Fruit fly (Drosophila melanogaster): ENCODE data around the gene CG14100.

CG14100 gene

DNA sequence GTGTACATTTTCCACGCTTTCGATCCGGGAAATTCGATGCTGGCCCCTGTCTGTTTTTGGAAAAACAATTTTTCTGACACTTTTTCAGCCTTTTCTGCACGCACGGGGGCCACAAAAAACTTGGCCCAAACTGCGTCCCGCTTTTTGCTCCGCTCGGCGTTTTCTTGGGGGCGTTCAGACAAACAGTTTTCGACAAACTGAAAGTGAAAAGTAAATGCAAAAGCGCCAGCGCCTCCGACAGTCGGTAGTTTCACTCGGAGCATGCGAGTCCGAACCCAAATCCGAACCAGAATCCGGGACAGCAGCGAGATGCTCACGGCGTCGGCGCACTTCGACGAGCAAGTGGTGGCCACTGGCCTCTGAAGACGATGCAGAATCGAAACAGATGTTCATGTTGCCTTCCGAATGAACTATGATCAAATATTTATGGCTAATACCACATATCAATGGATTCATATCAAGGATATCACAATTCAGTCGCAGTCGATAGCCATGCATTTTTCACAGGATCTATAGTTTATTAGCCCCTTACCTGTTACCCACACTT lies 5.9 kb downstream of the CG14100 start, which contains the start of gene Shal:
TSS of gene Shal (minus strand) at position 200 of the 547 bp plus-strand sequence.
- TF ChIP-seq CG11902 (GFP tag; optimal IDR thresholded peaks at IDR 0.05) (no peak), spab (GFP tag; optimal IDR thresholded peaks at IDR 0.05) (no peak), acj6 (GFP tag; optimal IDR thresholded peaks at IDR 0.05) (no peak), Smox (GFP tag; optimal IDR thresholded peaks at IDR 0.05) (no peak), CG1621 (tag; optimal IDR thresholded peaks at IDR 0.05) (no peak), CG3032 (tag; optimal IDR thresholded peaks at IDR 0.05) (no peak), CG6808 (GFP tag; optimal IDR thresholded peaks at IDR 0.05) (no peak), esn (GFP tag; optimal IDR thresholded peaks at IDR 0.05) (no peak), salr (GFP tag; optimal IDR thresholded peaks at IDR 0.05) (no peak), CG6854 (GFP tag; optimal IDR thresholded peaks at IDR 0.05) (no peak), Ets96B (tag; optimal IDR thresholded peaks at IDR 0.05) (no peak), Hr39 (GFP tag; optimal IDR thresholded peaks at IDR 0.05) (no peak), dsx (GFP tag; optimal IDR thresholded peaks at IDR 0.05; ENCODE audit: poor library complexity, severe bottlenecking) (no peak), dac (GFP tag; optimal IDR thresholded peaks at IDR 0.05) (no peak), CG34406 (GFP tag; optimal IDR thresholded peaks at IDR 0.05) (no peak), CG15336 (GFP tag; IDR thresholded peaks at IDR 0.05) (no peak), CG31627 (GFP tag; optimal IDR thresholded peaks at IDR 0.05) (no peak), Lpt (GFP tag; optimal IDR thresholded peaks at IDR 0.05) (no peak), lz (GFP tag; optimal IDR thresholded peaks at IDR 0.05) (no peak), CG6163 (GFP tag; IDR thresholded peaks at IDR 0.05) (no peak)

DNA sequence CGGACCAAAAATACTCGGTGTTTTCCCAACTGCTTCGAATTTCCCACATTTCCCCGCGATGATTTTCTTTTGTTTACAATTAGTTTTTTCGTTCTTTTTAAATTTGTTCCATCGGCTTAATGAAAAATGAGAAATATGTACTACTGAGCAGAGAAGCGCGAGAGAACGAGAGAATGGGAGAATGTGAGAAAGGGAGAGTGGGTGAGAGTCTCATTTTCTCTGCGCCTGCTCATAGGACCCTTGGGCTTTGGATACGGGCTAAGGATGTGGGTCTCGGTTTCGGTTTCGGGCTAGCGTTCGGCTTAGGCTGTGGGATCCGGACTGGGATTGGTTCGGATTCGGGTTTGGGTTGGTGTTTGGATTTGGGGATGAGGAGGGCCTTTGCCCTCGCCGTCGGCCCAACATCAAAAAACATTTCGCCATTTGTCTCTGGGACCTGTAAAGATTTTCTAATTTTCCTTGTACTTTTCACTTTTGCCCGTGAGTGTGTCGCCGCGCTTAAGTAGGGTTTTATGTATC lies 9.6 kb downstream of the CG14100 start:
- TF ChIP-seq Eip78C (GFP tag) (peak; percentile 6), dac (GFP tag; optimal IDR thresholded peaks at IDR 0.05) (no peak)

DNA sequence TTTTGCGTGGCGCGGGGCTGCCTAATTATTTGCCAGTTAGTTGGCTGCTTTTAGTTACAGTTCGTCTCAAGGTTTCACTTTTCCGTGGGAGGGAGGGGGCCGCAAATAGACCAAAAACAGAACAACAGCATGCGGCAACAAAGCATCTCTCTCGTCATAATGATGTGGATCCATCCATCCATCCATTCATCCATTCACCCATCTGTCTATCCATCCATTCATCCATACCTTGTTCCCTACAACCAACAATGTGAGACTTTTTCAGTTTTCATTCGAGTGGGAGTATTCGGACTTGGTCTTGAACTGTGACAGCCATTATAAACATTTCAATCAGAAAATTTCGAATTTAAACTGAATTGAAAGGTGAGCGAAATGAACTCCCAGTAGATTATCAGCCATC lies 11.0 kb downstream of the CG14100 start:
- TF ChIP-seq cyc (GFP tag; optimal IDR thresholded peaks at IDR 0.05) (no peak), Lpt (GFP tag; optimal IDR thresholded peaks at IDR 0.05) (no peak), CG10631 (GFP tag; optimal IDR thresholded peaks at IDR 0.05) (no peak), Ets96B (tag; optimal IDR thresholded peaks at IDR 0.05) (no peak), CG15336 (GFP tag; IDR thresholded peaks at IDR 0.05) (no peak), Eip93F (GFP tag; optimal IDR thresholded peaks at IDR 0.05) (no peak), acj6 (GFP tag; optimal IDR thresholded peaks at IDR 0.05) (no peak), CG6276 (GFP tag; optimal IDR thresholded peaks at IDR 0.05) (no peak), CG8632 (GFP tag; optimal IDR thresholded peaks at IDR 0.05) (no peak), svp (GFP tag) (no peak), fkh (GFP tag; optimal IDR thresholded peaks at IDR 0.05) (no peak)

DNA sequence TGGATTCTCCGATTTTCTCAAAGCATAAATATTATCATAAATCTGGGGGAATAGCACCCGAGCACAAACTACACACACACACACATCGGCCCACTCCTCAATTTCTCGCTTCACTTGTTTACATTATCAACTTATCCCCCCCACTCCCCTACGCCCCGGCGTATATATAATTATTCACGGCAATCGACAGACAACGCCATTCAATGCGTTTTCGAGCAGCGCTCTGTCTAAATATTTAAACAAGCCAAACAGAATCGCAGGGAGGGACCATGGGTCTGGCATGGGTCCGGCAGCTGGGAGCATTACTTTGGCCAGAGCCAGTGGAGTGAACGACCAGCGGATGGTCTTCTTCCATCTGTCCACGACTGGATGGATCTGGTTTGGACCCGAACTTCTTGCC lies 14.7 kb downstream of the CG14100 start:
- TF ChIP-seq achi (GFP tag; optimal IDR thresholded peaks at IDR 0.05) (peak; percentile 17), vri (GFP tag; optimal IDR thresholded peaks at IDR 0.05) (peak; percentile 64), Eip75B (GFP tag; optimal IDR thresholded peaks at IDR 0.05) (no peak), Sox102F (GFP tag; optimal IDR thresholded peaks at IDR 0.05) (peak; percentile 30), CG7368 (GFP tag; optimal IDR thresholded peaks at IDR 0.05) (peak; percentile 7), cyc (GFP tag; optimal IDR thresholded peaks at IDR 0.05) (no peak), CG8632 (GFP tag; optimal IDR thresholded peaks at IDR 0.05) (peak; percentile 29), pdm3 (GFP tag; optimal IDR thresholded peaks at IDR 0.05) (peak; percentile 4), net (GFP tag; optimal IDR thresholded peaks at IDR 0.05) (no peak), Eip78C (GFP tag) (peak; percentile 20), esn (GFP tag; optimal IDR thresholded peaks at IDR 0.05) (peak; percentile 44), Smox (GFP tag; optimal IDR thresholded peaks at IDR 0.05) (peak; percentile 14), dsx (GFP tag; optimal IDR thresholded peaks at IDR 0.05; ENCODE audit: poor library complexity, severe bottlenecking) (no peak), CG6792 (GFP tag; optimal IDR thresholded peaks at IDR 0.05) (peak; percentile 14), ss (GFP tag; optimal IDR thresholded peaks at IDR 0.05) (no peak), CG31627 (GFP tag; optimal IDR thresholded peaks at IDR 0.05) (peak; percentile 3), Met (GFP tag; optimal IDR thresholded peaks at IDR 0.05) (peak; percentile 50), fkh (GFP tag; optimal IDR thresholded peaks at IDR 0.05) (peak; percentile 94), Blimp-1 (GFP tag; optimal IDR thresholded peaks at IDR 0.05) (no peak), svp (GFP tag) (peak; percentile 25), CG4318 (GFP tag; optimal IDR thresholded peaks at IDR 0.05) (no peak), OdsH (GFP tag; optimal IDR thresholded peaks at IDR 0.05) (no peak)

Measured in whole organism, prepupa.